Fruit fly (Drosophila melanogaster) whole organism, embryonic: Measurements from ENCODE around the gene CG32333.

Experiments
- Aef1 ChIP-seq: fragments of 200-800 bp; sonication (Bioruptor generic); IDR thresholded peaks from 3 replicates; pipeline ENCODE4 v1.3.6; 2022; ENCODE audit warnings: missing biosample characterization, missing genetic modification characterization
- Asciz ChIP-seq: fragments of 200-800 bp; sonication (Bioruptor generic); optimal IDR thresholded peaks from 2 replicates; lab custom pipeline; 2017; ENCODE audit warnings: missing biosample characterization, mild to moderate bottlenecking, missing genetic modification characterization, missing genetic modification reagents
- Atf6 ChIP-seq: fragments of 200-800 bp; sonication (Bioruptor generic); IDR thresholded peaks from 2 replicates; pipeline ENCODE4 v1.3.6; 2022; ENCODE audit warnings: missing biosample characterization, missing genetic modification characterization
- CG12155 ChIP-seq: fragments of 200-800 bp; sonication (Bioruptor generic); optimal IDR thresholded peaks from 3 replicates; lab custom pipeline; 2016; ENCODE audit warnings: missing biosample characterization, missing genetic modification characterization
- CG13424 ChIP-seq: fragments of 200-800 bp; sonication (Bioruptor generic); optimal IDR thresholded peaks from 2 replicates; lab custom pipeline; 2019; ENCODE audit warnings: missing biosample characterization, mild to moderate bottlenecking, missing genetic modification characterization, moderate library complexity
- CG13775 ChIP-seq: fragments of 200-800 bp; sonication (Bioruptor generic); optimal IDR thresholded peaks from 3 replicates; lab custom pipeline; 2017; ENCODE audit warnings: missing biosample characterization, mild to moderate bottlenecking, missing genetic modification characterization
- CG1647 ChIP-seq: fragments of 200-800 bp; sonication (Bioruptor generic); optimal IDR thresholded peaks from 3 replicates; lab custom pipeline; 2016; ENCODE audit warnings: missing biosample characterization, missing genetic modification characterization
- CG16863 ChIP-seq: fragments of 200-800 bp; sonication (Bioruptor generic); optimal IDR thresholded peaks from 3 replicates; lab custom pipeline; 2016; ENCODE audit warnings: missing biosample characterization, missing genetic modification characterization
- CG17186 ChIP-seq: fragments of 200-800 bp; sonication (Bioruptor generic); optimal IDR thresholded peaks from 3 replicates; lab custom pipeline; 2017; ENCODE audit warnings: missing biosample characterization, missing genetic modification reagents, missing genetic modification characterization
- CG17829 ChIP-seq: fragments of 200-800 bp; optimal IDR thresholded peaks from 2 replicates; lab custom pipeline; 2019; ENCODE audit warnings: missing biosample characterization, mild to moderate bottlenecking, missing genetic modification characterization, moderate library complexity
- CG2875 ChIP-seq: fragments of 200-800 bp; sonication (Bioruptor generic); optimal IDR thresholded peaks from 2 replicates; lab custom pipeline; 2017; ENCODE audit warnings: missing biosample characterization, mild to moderate bottlenecking, missing genetic modification characterization, missing genetic modification reagents
- CG31388 ChIP-seq: fragments of 200-800 bp; sonication (Bioruptor generic); optimal IDR thresholded peaks from 2 replicates; lab custom pipeline; 2016; ENCODE audit warnings: missing biosample characterization, missing genetic modification characterization
- CG3407 ChIP-seq: fragments of 200-800 bp; sonication (Bioruptor generic); optimal IDR thresholded peaks from 2 replicates; lab custom pipeline; 2018; ENCODE audit warnings: missing biosample characterization, mild to moderate bottlenecking, missing genetic modification characterization
- CG3847 ChIP-seq: fragments of 200-800 bp; sonication (Bioruptor generic); IDR thresholded peaks from 2 replicates; pipeline ENCODE4 v1.3.6; 2022; ENCODE audit warnings: missing biosample characterization, missing genetic modification characterization
- CG4328 ChIP-seq: fragments of 200-800 bp; sonication (Bioruptor generic); optimal IDR thresholded peaks from 3 replicates; lab custom pipeline; 2017; ENCODE audit warnings: missing biosample characterization, missing genetic modification reagents, missing genetic modification characterization
- CG5245 ChIP-seq: fragments of 200-800 bp; sonication (Bioruptor generic); optimal IDR thresholded peaks from 3 replicates; lab custom pipeline; 2016; ENCODE audit warnings: missing biosample characterization, missing genetic modification characterization
- CG6791 ChIP-seq: fragments of 200-800 bp; sonication (Bioruptor generic); IDR thresholded peaks from 3 replicates; pipeline ENCODE4 v1.3.6; 2022; ENCODE audit warnings: missing biosample characterization, missing genetic modification characterization; ENCODE audit not compliant: partially characterized antibody
- CG7271 ChIP-seq: fragments of 200-800 bp; sonication (Bioruptor generic); optimal IDR thresholded peaks from 2 replicates; lab custom pipeline; 2018; ENCODE audit warnings: missing biosample characterization, mild to moderate bottlenecking, missing genetic modification characterization, moderate library complexity
- CG7372 ChIP-seq: fragments of 200-800 bp; sonication (Bioruptor generic); IDR thresholded peaks from 2 replicates; pipeline ENCODE4 v1.3.6; 2022; ENCODE audit warnings: missing biosample characterization, missing genetic modification characterization
- CG7987 ChIP-seq: fragments of 200-800 bp; sonication (Bioruptor generic); optimal IDR thresholded peaks from 2 replicates; lab custom pipeline; 2018; ENCODE audit warnings: missing biosample characterization, mild to moderate bottlenecking, missing genetic modification characterization, moderate library complexity
- CG9609 ChIP-seq: fragments of 200-800 bp; sonication (Bioruptor generic); optimal IDR thresholded peaks from 3 replicates; lab custom pipeline; 2016; ENCODE audit warnings: missing biosample characterization, missing genetic modification characterization
- CG9876 ChIP-seq: fragments of 200-800 bp; sonication (Bioruptor generic); optimal IDR thresholded peaks from 2 replicates; lab custom pipeline; 2016; ENCODE audit warnings: missing biosample characterization, missing genetic modification characterization
- Deaf1 ChIP-seq: fragments of 200-800 bp; optimal IDR thresholded peaks from 3 replicates; lab custom pipeline; 2019; ENCODE audit warnings: missing biosample characterization, mild to moderate bottlenecking, missing genetic modification characterization, moderate library complexity
- E2f1 ChIP-seq: fragments of 200-800 bp; sonication (Bioruptor generic); IDR thresholded peaks from 2 replicates; pipeline ENCODE4 v1.3.6; 2022; ENCODE audit warnings: missing biosample characterization, missing genetic modification characterization
- Fer3 ChIP-seq: fragments of 200-800 bp; sonication (Bioruptor generic); optimal IDR thresholded peaks from 2 replicates; lab custom pipeline; 2018; ENCODE audit warnings: missing biosample characterization, mild to moderate bottlenecking, missing genetic modification characterization, moderate library complexity
- Hsf ChIP-seq: fragments of 200-800 bp; sonication (Bioruptor generic); optimal IDR thresholded peaks from 3 replicates; lab custom pipeline; 2016; ENCODE audit warnings: missing biosample characterization, missing genetic modification characterization
- Lim3 ChIP-seq: fragments of 200-800 bp; sonication (Bioruptor generic); IDR thresholded peaks from 2 replicates; pipeline ENCODE4 v1.3.6; 2022; ENCODE audit warnings: missing biosample characterization, missing genetic modification characterization
- Mes4 ChIP-seq: fragments of 200-800 bp; sonication (Bioruptor generic); optimal IDR thresholded peaks from 2 replicates; lab custom pipeline; 2016; ENCODE audit warnings: missing biosample characterization, missing genetic modification characterization
- Opbp ChIP-seq: fragments of 200-800 bp; sonication (Bioruptor generic); IDR thresholded peaks from 3 replicates; pipeline ENCODE4 v1.3.6; 2022; ENCODE audit warnings: missing biosample characterization, missing genetic modification characterization; ENCODE audit not compliant: partially characterized antibody
- abd-A ChIP-seq: fragments of 200-800 bp; sonication (Bioruptor generic); optimal IDR thresholded peaks from 3 replicates; lab custom pipeline; 2019; ENCODE audit warnings: missing biosample characterization, mild to moderate bottlenecking, missing genetic modification characterization, moderate library complexity
- br ChIP-seq: fragments of >200 bp; optimal IDR thresholded peaks from 2 replicates; lab custom pipeline; 2017
- cad ChIP-seq: fragments of >200 bp; optimal IDR thresholded peaks from 2 replicates; lab custom pipeline; 2017; ENCODE audit warnings: missing biosample characterization, missing genetic modification characterization
- crc ChIP-seq: fragments of 200-800 bp; sonication (Bioruptor generic); optimal IDR thresholded peaks from 2 replicates; lab custom pipeline; 2016; ENCODE audit warnings: missing biosample characterization, missing genetic modification characterization
- dpn ChIP-seq, 2 experiments: fragments of 200-800 bp; sonication (Bioruptor generic); optimal IDR thresholded peaks; 3 replicates each; lab custom pipeline; 2016; ENCODE audit warnings: missing biosample characterization in 2 of 2, missing genetic modification characterization in 2 of 2
- ewg ChIP-seq: fragments of 200-800 bp; sonication (Bioruptor generic); optimal IDR thresholded peaks from 3 replicates; lab custom pipeline; 2017; ENCODE audit warnings: mild to moderate bottlenecking, missing biosample characterization, missing genetic modification reagents, missing genetic modification characterization
- gcm2 ChIP-seq: fragments of 200-800 bp; sonication (Bioruptor generic); optimal IDR thresholded peaks from 2 replicates; lab custom pipeline; 2016; ENCODE audit warnings: missing biosample characterization, missing genetic modification characterization
- gfzf ChIP-seq: fragments of 200-800 bp; sonication (Bioruptor generic); optimal IDR thresholded peaks from 2 replicates; lab custom pipeline; 2016; ENCODE audit warnings: missing biosample characterization, mild to moderate bottlenecking, missing genetic modification characterization, moderate library complexity
- gsb-n ChIP-seq: fragments of 200-800 bp; sonication (Bioruptor generic); optimal IDR thresholded peaks from 3 replicates; lab custom pipeline; 2018; ENCODE audit warnings: missing biosample characterization, mild to moderate bottlenecking, missing genetic modification characterization
- hb ChIP-seq: fragments of 200-800 bp; sonication (Bioruptor generic); IDR thresholded peaks from 3 replicates; pipeline ENCODE4 v1.3.6; 2022; ENCODE audit warnings: missing biosample characterization, missing genetic modification characterization; ENCODE audit not compliant: partially characterized antibody
- hth ChIP-seq: fragments of >200 bp; optimal IDR thresholded peaks from 2 replicates; lab custom pipeline; 2017; ENCODE audit warnings: inconsistent platforms
- insv ChIP-seq, 2 experiments: fragments of 200-800 bp; sonication (Bioruptor generic); optimal IDR thresholded peaks; 3 replicates each; lab custom pipeline; 2016 to 2018; ENCODE audit warnings: missing biosample characterization in 2 of 2, missing genetic modification characterization in 2 of 2
- kay ChIP-seq: fragments of 200-800 bp; sonication (Bioruptor generic); optimal IDR thresholded peaks from 2 replicates; lab custom pipeline; 2016; ENCODE audit warnings: missing biosample characterization, missing genetic modification characterization
- nmo ChIP-seq: fragments of 200-800 bp; sonication (Bioruptor generic); optimal IDR thresholded peaks from 2 replicates; lab custom pipeline; 2018; ENCODE audit warnings: missing biosample characterization, mild to moderate bottlenecking, missing genetic modification characterization, moderate library complexity
- psq ChIP-seq: fragments of 200-800 bp; sonication (Bioruptor generic); optimal IDR thresholded peaks from 2 replicates; lab custom pipeline; 2017; ENCODE audit warnings: missing biosample characterization, missing genetic modification characterization
- pum ChIP-seq: fragments of 200-800 bp; sonication (Bioruptor generic); optimal IDR thresholded peaks from 2 replicates; lab custom pipeline; 2016; ENCODE audit warnings: missing biosample characterization, missing genetic modification characterization
- run ChIP-seq: fragments of 200-800 bp; sonication (Bioruptor generic); optimal IDR thresholded peaks from 3 replicates; lab custom pipeline; 2018; ENCODE audit warnings: missing biosample characterization, mild to moderate bottlenecking, missing genetic modification characterization
- sob ChIP-seq: fragments of 200-800 bp; sonication (Bioruptor generic); IDR thresholded peaks from 2 replicates; pipeline ENCODE4 v1.3.6; 2022; ENCODE audit warnings: missing biosample characterization, missing genetic modification characterization
- ttk ChIP-seq: fragments of 200-800 bp; sonication (Bioruptor generic); IDR thresholded peaks from 2 replicates; pipeline ENCODE4 v2.1.2; 2022; ENCODE audit warnings: missing biosample characterization, missing genetic modification characterization
- tx ChIP-seq: fragments of 200-800 bp; sonication (Bioruptor generic); optimal IDR thresholded peaks from 2 replicates; lab custom pipeline; 2016; ENCODE audit warnings: missing biosample characterization, missing genetic modification characterization
- usp ChIP-seq: fragments of >200 bp; optimal IDR thresholded peaks from 2 replicates; lab custom pipeline; 2017; ENCODE audit warnings: missing biosample characterization, missing genetic modification characterization
- zfh1 ChIP-seq: fragments of 200-800 bp; sonication (Bioruptor generic); IDR thresholded peaks from 3 replicates; pipeline ENCODE4 v1.3.6; 2022; ENCODE audit warnings: missing biosample characterization, missing genetic modification characterization

Gene CG32333

dm6 chr3L:1247627-1248295 is 28.0 kb upstream of the CG32333 start, which contains the start of the genes Psf1 and Sac1 (continued):
- TF ChIP-seq CG13775 (GFP tag; lab: Kevin White, UChicago) (peak; percentile 50), CG4328 (GFP tag; lab: Kevin White, UChicago) (no peak), CG1647 (GFP tag; lab: Kevin White, UChicago) (peak; percentile 47), hb (GFP tag; lab: Robert Waterston, UW) (peak; percentile 74), run (tag; lab: Kevin White, UChicago) (no peak), CG9876 (GFP tag; lab: Kevin White, UChicago) (peak; percentile 24), sob (GFP tag; lab: Robert Waterston, UW) (no peak; the same call in 1 of the 2 replicates), CG3847 (peak; percentile 55), CG9609 (GFP tag; lab: Kevin White, UChicago) (peak; percentile 36), CG16863 (peak; percentile 93), Deaf1 (tag; lab: Kevin White, UChicago) (no peak), CG7987 (GFP tag; lab: Kevin White, UChicago) (no peak), psq (GFP tag; lab: Kevin White, UChicago) (no peak), nmo (GFP tag; lab: Kevin White, UChicago) (peak; percentile 80), dpn (GFP tag; optimal IDR thresholded peaks at IDR 0.05; lab: Kevin White, UChicago) (peak; percentile 37 to 59), CG2875 (GFP tag; lab: Kevin White, UChicago) (no peak), gsb-n (no peak), Mes4 (GFP tag; lab: Kevin White, UChicago) (peak; percentile 35), zfh1 (GFP tag; lab: Robert Waterston, UW) (peak; percentile 36; the same call in 1 of the 3 replicates), CG6791 (GFP tag; lab: Robert Waterston, UW) (peak; percentile 76), gcm2 (GFP tag; lab: Kevin White, UChicago) (no peak), pum (GFP tag; lab: Kevin White, UChicago) (peak; percentile 58), CG12155 (GFP tag; lab: Kevin White, UChicago) (peak; percentile 70), Lim3 (GFP tag; lab: Robert Waterston, UW) (no peak), Fer3 (no peak), CG17829 (tag; lab: Kevin White, UChicago) (peak; percentile 62), usp (GFP tag; lab: Kevin White, UChicago) (no peak), Hsf (GFP tag; lab: Kevin White, UChicago) (peak; percentile 57), ttk (GFP tag; lab: Robert Waterston, UW) (peak; percentile 24; the same call in 1 of the 2 replicates), CG13424 (tag; lab: Kevin White, UChicago) (peak; percentile 57), CG5245 (GFP tag; lab: Kevin White, UChicago) (peak; percentile 22), insv (GFP tag; optimal IDR thresholded peaks at IDR 0.05; lab: Kevin White, UChicago) (peak in 1 of 2 experiments; percentile 27), crc (GFP tag; lab: Kevin White, UChicago) (peak; percentile 7), CG17186 (GFP tag; lab: Kevin White, UChicago) (peak; percentile 68), CG7372 (GFP tag; lab: Robert Waterston, UW) (no peak), Atf6 (GFP tag; lab: Robert Waterston, UW) (no peak), CG7271 (no peak), cad (GFP tag; lab: Kevin White, UChicago) (no peak), br (lab: Kevin White, UChicago) (no peak), Aef1 (0 out of 3 replicates have a peak, but pooled peaks have one; percentile 25), kay (GFP tag; lab: Kevin White, UChicago) (no peak), gfzf (GFP tag; lab: Kevin White, UChicago) (peak; percentile 56), CG3407 (GFP tag; lab: Kevin White, UChicago) (no peak), CG31388 (GFP tag; lab: Kevin White, UChicago) (no peak), Asciz (no peak), abd-A (tag; lab: Kevin White, UChicago) (no peak), hth (lab: Kevin White, UChicago) (no peak), E2f1 (peak; percentile 62), tx (GFP tag; lab: Kevin White, UChicago) (peak; percentile 62), ewg (GFP tag; lab: Kevin White, UChicago) (peak; percentile 28), Opbp (GFP tag; lab: Robert Waterston, UW) (peak; percentile 73)
